Fruit fly (Drosophila melanogaster) whole organism, pupa: Measurements from ENCODE around the gene Rel.

Experiments
- CG10348 ChIP-seq: fragments of 200-800 bp; sonication (Bioruptor generic); IDR thresholded peaks from 2 replicates; pipeline ENCODE4 v1.3.6; 2022; ENCODE audit warnings: missing biosample characterization, missing genetic modification characterization
- CG12605 ChIP-seq: fragments of 200-800 bp; sonication (Bioruptor generic); IDR thresholded peaks from 2 replicates; pipeline ENCODE4 v1.3.6; 2022; ENCODE audit warnings: missing biosample characterization, missing genetic modification characterization
- CG13204 ChIP-seq: fragments of 200-800 bp; sonication (Bioruptor generic); optimal IDR thresholded peaks from 2 replicates; lab custom pipeline; 2018; ENCODE audit warnings: missing biosample characterization, mild to moderate bottlenecking, missing genetic modification characterization, moderate library complexity
- CG14655 ChIP-seq: fragments of 200-800 bp; sonication (Bioruptor generic); optimal IDR thresholded peaks from 3 replicates; lab custom pipeline; 2017; ENCODE audit warnings: mild to moderate bottlenecking, missing biosample characterization, missing genetic modification reagents, missing genetic modification characterization
- CG15710 ChIP-seq: fragments of 200-800 bp; sonication (Bioruptor generic); optimal IDR thresholded peaks from 2 replicates; lab custom pipeline; 2018; ENCODE audit warnings: missing biosample characterization, mild to moderate bottlenecking, missing genetic modification characterization, moderate library complexity
- CG17806 ChIP-seq: fragments of 200-800 bp; sonication (Bioruptor generic); optimal IDR thresholded peaks from 2 replicates; lab custom pipeline; 2018; ENCODE audit warnings: missing biosample characterization, mild to moderate bottlenecking, missing genetic modification characterization, moderate library complexity
- CG32121 ChIP-seq: fragments of 200-800 bp; sonication (Bioruptor generic); IDR thresholded peaks from 2 replicates; pipeline ENCODE4 v1.3.6; 2022; ENCODE audit warnings: missing biosample characterization, missing genetic modification characterization
- CG34367 ChIP-seq: fragments of 200-800 bp; sonication (Bioruptor generic); optimal IDR thresholded peaks from 2 replicates; lab custom pipeline; 2018; ENCODE audit warnings: missing biosample characterization, mild to moderate bottlenecking, missing genetic modification characterization
- CG4496 ChIP-seq: fragments of 200-800 bp; sonication (Bioruptor generic); IDR thresholded peaks from 3 replicates; pipeline ENCODE4 v1.3.6; 2022; ENCODE audit warnings: missing biosample characterization, missing genetic modification characterization
- CG8159 ChIP-seq: fragments of 200-800 bp; sonication (Bioruptor generic); optimal IDR thresholded peaks from 3 replicates; lab custom pipeline; 2018; ENCODE audit warnings: missing biosample characterization, mild to moderate bottlenecking, missing genetic modification characterization, moderate library complexity
- CG8301 ChIP-seq: fragments of 200-800 bp; sonication (Bioruptor generic); optimal IDR thresholded peaks from 2 replicates; lab custom pipeline; 2018; ENCODE audit warnings: missing biosample characterization, mild to moderate bottlenecking, missing genetic modification characterization
- CG9948 ChIP-seq: fragments of 200-800 bp; sonication (Bioruptor generic); optimal IDR thresholded peaks from 2 replicates; lab custom pipeline; 2018; ENCODE audit warnings: missing biosample characterization, mild to moderate bottlenecking, missing genetic modification characterization, moderate library complexity
- D1 ChIP-seq: fragments of 200-800 bp; sonication (Bioruptor generic); optimal IDR thresholded peaks from 2 replicates; lab custom pipeline; 2018; ENCODE audit warnings: missing biosample characterization, mild to moderate bottlenecking, missing genetic modification characterization, moderate library complexity
- EcR ChIP-seq: fragments of 200-800 bp; sonication (Bioruptor generic); optimal IDR thresholded peaks from 3 replicates; lab custom pipeline; 2019; ENCODE audit warnings: missing biosample characterization, missing genetic modification characterization, mild to moderate bottlenecking, moderate library complexity, missing genetic modification reagents
- Ets98B ChIP-seq: fragments of 200-800 bp; sonication (Bioruptor generic); IDR thresholded peaks from 2 replicates; pipeline ENCODE4 v1.3.6; 2022; ENCODE audit warnings: missing biosample characterization, missing genetic modification characterization
- Pif1A ChIP-seq: fragments of 200-800 bp; sonication (Bioruptor generic); optimal IDR thresholded peaks from 3 replicates; lab custom pipeline; 2016; ENCODE audit warnings: missing biosample characterization, missing genetic modification characterization
- Pif1B ChIP-seq: fragments of 200-800 bp; sonication (Bioruptor generic); optimal IDR thresholded peaks from 3 replicates; lab custom pipeline; 2016; ENCODE audit warnings: missing biosample characterization, missing genetic modification characterization
- Snoo ChIP-seq: fragments of 200-800 bp; sonication (Bioruptor generic); optimal IDR thresholded peaks from 3 replicates; lab custom pipeline; 2017; ENCODE audit warnings: missing biosample characterization, mild to moderate bottlenecking, missing genetic modification characterization, inconsistent platforms
- fd96Ca ChIP-seq: fragments of 200-800 bp; sonication (Bioruptor generic); IDR thresholded peaks from 3 replicates; pipeline ENCODE4 v1.3.6; 2022; ENCODE audit warnings: missing biosample characterization, missing genetic modification characterization
- gl ChIP-seq: fragments of 200-800 bp; sonication (Bioruptor generic); optimal IDR thresholded peaks from 2 replicates; lab custom pipeline; 2018; ENCODE audit warnings: missing biosample characterization, mild to moderate bottlenecking, missing genetic modification characterization
- rn ChIP-seq: fragments of 200-800 bp; sonication (Bioruptor generic); IDR thresholded peaks from 2 replicates; pipeline ENCODE4 v1.3.6; 2022; ENCODE audit warnings: missing biosample characterization, missing genetic modification characterization

Rel gene

dm6 chr3R:9049091-9049981 is 1.6 kb upstream of the Rel start:
- TF ChIP-seq Pif1B (GFP tag; lab: Kevin White, UChicago) = no peak
- no peak for TF ChIP-seq CG13204 (GFP tag; lab: Kevin White, UChicago)
- no peak for TF ChIP-seq EcR
- TF ChIP-seq D1 (tag; lab: Kevin White, UChicago) = peak; percentile 40
- TF ChIP-seq CG34367 (tag; lab: Kevin White, UChicago) = no peak

DNA sequence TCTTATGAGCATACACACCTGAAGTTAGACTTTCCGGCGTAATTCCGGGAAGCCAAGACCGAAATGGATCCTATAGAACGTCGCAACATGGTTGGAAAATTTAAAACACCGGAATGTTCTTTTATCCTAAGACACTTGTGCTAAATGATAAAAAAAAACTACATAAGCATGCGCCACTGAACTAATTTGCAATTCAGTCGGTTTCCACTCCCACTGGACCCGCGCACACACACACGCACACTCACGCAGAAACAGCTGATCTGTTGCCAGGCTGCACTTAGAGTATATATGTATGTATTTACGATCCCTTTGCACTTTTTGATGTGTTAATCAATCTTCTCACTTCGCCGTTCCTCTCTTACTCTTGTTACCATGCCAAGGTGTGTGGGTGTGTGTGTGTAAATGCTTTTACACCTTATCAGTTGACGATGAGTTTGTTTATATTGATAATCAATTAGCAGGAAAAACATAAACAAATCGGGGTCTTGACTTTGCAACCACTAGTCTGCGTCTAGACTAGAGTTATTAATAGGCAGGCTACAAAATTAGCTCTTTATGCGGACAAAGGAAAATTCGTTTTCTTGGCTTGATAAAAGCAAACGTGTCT is 792 bp upstream of the Rel start, which contains the start of gene Mst85C:
Mst85C (plus strand) TSS at position 180 of the 607 bp plus-strand sequence.
- TF ChIP-seq EcR (peak; percentile 50), gl (tag; lab: Kevin White, UChicago) (peak; percentile 37), Snoo (tag; lab: Kevin White, UChicago) (no peak), rn (GFP tag; lab: Robert Waterston, UW) (no peak)
- TF ChIP-seq, all 21 proteins: peak for 2

DNA sequence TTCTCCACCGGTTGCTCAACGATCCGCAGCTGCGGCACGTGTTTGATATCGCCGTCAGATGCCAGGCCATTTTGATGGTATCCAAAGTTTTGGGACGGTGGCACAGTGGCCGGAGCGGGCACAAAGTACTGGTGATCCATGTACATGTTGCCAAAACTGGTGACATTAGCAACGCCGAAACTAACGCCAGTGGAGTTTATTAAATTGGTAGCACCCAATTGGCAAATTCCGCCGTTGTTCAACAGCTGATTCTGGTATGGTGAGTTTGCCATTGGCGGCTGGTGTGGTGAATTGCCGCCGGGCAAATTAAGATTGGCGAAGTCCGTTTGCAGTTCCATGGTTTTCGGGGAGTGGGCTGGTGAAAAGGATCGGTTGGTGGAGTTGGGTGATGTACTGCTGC is 823 bp downstream of the Rel start:
- no peak for TF ChIP-seq CG10348
- TF ChIP-seq, all 21 proteins: peak for 0

dm6 chr3R:9045733-9046132 is 2.0 kb downstream of the Rel start:
- TF ChIP-seq CG4496 (GFP tag; lab: Robert Waterston, UW) (no peak), CG8301 (no peak), CG13204 (GFP tag; lab: Kevin White, UChicago) (no peak), Pif1A (GFP tag; lab: Kevin White, UChicago) (no peak), Ets98B (no peak), CG8159 (tag; lab: Kevin White, UChicago) (no peak), CG14655 (GFP tag; lab: Kevin White, UChicago) (no peak), D1 (tag; lab: Kevin White, UChicago) (no peak), Snoo (tag; lab: Kevin White, UChicago) (no peak), Pif1B (GFP tag; lab: Kevin White, UChicago) (no peak), rn (GFP tag; lab: Robert Waterston, UW) (no peak), CG17806 (tag; lab: Kevin White, UChicago) (no peak), gl (tag; lab: Kevin White, UChicago) (no peak), CG12605 (GFP tag; lab: Robert Waterston, UW) (no peak), CG34367 (tag; lab: Kevin White, UChicago) (no peak), CG10348 (no peak), CG9948 (no peak)

DNA sequence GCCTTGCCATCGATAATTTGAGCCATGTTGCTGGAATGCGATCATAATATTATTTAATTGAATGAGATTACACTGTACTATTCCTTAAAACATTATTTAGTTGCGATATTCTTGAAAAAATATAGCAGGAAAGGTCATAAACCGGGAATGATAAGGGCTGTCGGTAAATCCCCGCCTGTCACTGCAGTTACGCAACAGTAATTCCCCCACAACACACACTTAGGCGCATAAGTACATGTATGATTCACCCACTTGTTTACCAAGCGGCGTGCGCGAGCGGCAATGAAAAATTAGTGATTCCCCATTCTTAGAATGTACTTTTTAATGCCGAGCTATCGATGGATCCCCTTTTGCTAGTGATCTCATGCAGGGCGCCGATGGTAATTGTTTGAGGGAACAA is 4.2 kb downstream of the Rel start:
- TF ChIP-seq fd96Ca (GFP tag; lab: Robert Waterston, UW) (no peak), EcR (peak; percentile 78)

dm6 chr3R:9039448-9039847 is 8.3 kb downstream of the Rel start, which contains the start of gene neur:
neur (minus strand) TSS chr3R:9039471.
- TF ChIP-seq Snoo (tag; lab: Kevin White, UChicago) (no peak), CG8301 (no peak), CG14655 (GFP tag; lab: Kevin White, UChicago) (no peak), CG8159 (tag; lab: Kevin White, UChicago) (no peak), CG10348 (no peak), gl (tag; lab: Kevin White, UChicago) (no peak), Pif1A (GFP tag; lab: Kevin White, UChicago) (no peak), rn (GFP tag; lab: Robert Waterston, UW) (no peak), fd96Ca (GFP tag; lab: Robert Waterston, UW) (no peak), CG12605 (GFP tag; lab: Robert Waterston, UW) (no peak), Pif1B (GFP tag; lab: Kevin White, UChicago) (no peak), Ets98B (no peak), CG34367 (tag; lab: Kevin White, UChicago) (no peak), EcR (no peak), CG32121 (no peak), CG17806 (tag; lab: Kevin White, UChicago) (no peak), D1 (tag; lab: Kevin White, UChicago) (no peak)

- TF ChIP-seq gl (tag; lab: Kevin White, UChicago) = no peak
- TF ChIP-seq rn (GFP tag; lab: Robert Waterston, UW) = no peak
- peak; percentile 11 for TF ChIP-seq CG15710 (tag; lab: Kevin White, UChicago)
- peak; percentile 21 for TF ChIP-seq Snoo (tag; lab: Kevin White, UChicago)
- peak; percentile 20 for TF ChIP-seq CG17806 (tag; lab: Kevin White, UChicago)
- no peak for TF ChIP-seq D1 (tag; lab: Kevin White, UChicago)
- peak; percentile 36; the same call in 1 of the 2 replicates for TF ChIP-seq CG32121
- TF ChIP-seq CG14655 (GFP tag; lab: Kevin White, UChicago) = no peak
- TF ChIP-seq fd96Ca (GFP tag; lab: Robert Waterston, UW) = no peak
- peak; percentile 93 for TF ChIP-seq EcR
- TF ChIP-seq CG10348 = no peak
- 0 out of 3 replicates have a peak, but pooled peaks have one; percentile 24 for TF ChIP-seq CG4496 (GFP tag; lab: Robert Waterston, UW)
These were observed 9.1 kb downstream of the Rel start, which contains the start of gene hyx for dm6 chr3R:9038652-9039051. hyx (plus strand) TSS chr3R:9038760.
